Worm (Caenorhabditis elegans) whole organism, L2 larva: ENCODE results near the gene sre-29.

ENCODE experiments used
- lin-39 ChIP-seq: fragments of 150-350 bp; optimal IDR thresholded peaks from 2 replicates; lab custom pipeline; 2014; ENCODE audit warnings: missing biosample characterization, missing genetic modification reagents, missing genetic modification characterization
- nhr-12 ChIP-seq: fragments of 150-350 bp; optimal IDR thresholded peaks from 2 replicates; lab custom pipeline; 2014; ENCODE audit warnings: missing biosample characterization, missing genetic modification characterization

- TF ChIP-seq lin-39 (tag; lab: Kevin White, UChicago) (no peak), nhr-12 (tag; lab: Kevin White, UChicago) (no peak)
Measured at ce11 chrII:12444679-12445376, 43.1 kb upstream of the sre-29 start, which contains the start of the genes W05H5.1 and pitr-6.
